Fruit fly (Drosophila melanogaster): Measurements from ENCODE around the gene Ldaf1.

Ldaf1 gene

DNA sequence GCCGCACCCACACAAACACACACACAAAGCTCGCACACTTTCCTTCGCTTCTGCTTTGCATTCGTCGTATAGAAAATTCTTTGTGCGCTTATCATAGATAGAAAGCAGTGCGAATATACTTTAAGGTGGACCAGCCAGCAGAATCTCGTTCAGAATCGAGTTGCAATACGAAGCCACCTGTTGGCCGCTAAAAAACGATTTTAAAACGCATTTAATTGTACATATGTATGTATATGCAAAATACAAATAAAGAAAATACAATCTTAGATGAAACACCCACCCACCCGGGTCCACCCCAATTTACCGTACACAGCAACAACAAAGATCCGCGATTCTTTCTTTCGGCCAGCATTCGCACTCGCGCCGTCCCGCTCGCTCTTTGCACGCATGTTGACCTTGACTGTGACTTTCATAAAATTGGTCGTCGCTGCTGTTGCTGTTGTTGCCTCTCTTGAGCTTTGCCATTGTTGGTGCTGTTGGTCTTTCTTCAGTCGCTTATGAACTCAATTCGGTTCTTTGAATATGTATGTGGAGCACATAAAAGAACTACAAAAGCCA lies 46.9 kb upstream of the Ldaf1 start (continued):
- peak; percentile 92 for TF ChIP-seq CG32006 (GFP tag; optimal IDR thresholded peaks at IDR 0.05)
- TF ChIP-seq CG6808 (GFP tag; optimal IDR thresholded peaks at IDR 0.05), result peak; percentile 85
- peak; percentile 61 to 83 for TF ChIP-seq ss (GFP tag; optimal IDR thresholded peaks at IDR 0.05)
- TF ChIP-seq Eip93F (GFP tag; optimal IDR thresholded peaks at IDR 0.05), result peak; percentile 90
- TF ChIP-seq CG6792 (GFP tag; optimal IDR thresholded peaks at IDR 0.05), result peak; percentile 89
- TF ChIP-seq Lpt (GFP tag; optimal IDR thresholded peaks at IDR 0.05), result peak; percentile 85
- TF ChIP-seq Hr38 (GFP tag; optimal IDR thresholded peaks at IDR 0.05), result no peak
- TF ChIP-seq Eip75B (GFP tag; optimal IDR thresholded peaks at IDR 0.05), result peak; percentile 87
- TF ChIP-seq Met (GFP tag; optimal IDR thresholded peaks at IDR 0.05), result peak; percentile 91
- TF ChIP-seq CG31627 (GFP tag; optimal IDR thresholded peaks at IDR 0.05), result peak; percentile 89
- peak; percentile 93 for TF ChIP-seq topi (GFP tag; optimal IDR thresholded peaks at IDR 0.05)
- TF ChIP-seq CG11902 (GFP tag; optimal IDR thresholded peaks at IDR 0.05), result peak; percentile 72
- TF ChIP-seq OdsH (GFP tag; optimal IDR thresholded peaks at IDR 0.05), result peak; percentile 89
- TF ChIP-seq Hr39 (GFP tag; optimal IDR thresholded peaks at IDR 0.05), result peak; percentile 85
- peak; percentile 92 for TF ChIP-seq CG1621 (tag; optimal IDR thresholded peaks at IDR 0.05)
- TF ChIP-seq fd85E (GFP tag; optimal IDR thresholded peaks at IDR 0.05), result peak; percentile 57
- peak; percentile 89 for TF ChIP-seq Smox (GFP tag; optimal IDR thresholded peaks at IDR 0.05)
- peak; percentile 81 for TF ChIP-seq CG4318 (GFP tag; optimal IDR thresholded peaks at IDR 0.05)
- peak; percentile 90 for TF ChIP-seq lz (GFP tag; optimal IDR thresholded peaks at IDR 0.05)
- peak; percentile 92 for TF ChIP-seq CG3919 (GFP tag; optimal IDR thresholded peaks at IDR 0.05)
- TF ChIP-seq fd59A (GFP tag; optimal IDR thresholded peaks at IDR 0.05), result peak; percentile 77
- peak; percentile 91 for TF ChIP-seq CG8632 (GFP tag; optimal IDR thresholded peaks at IDR 0.05)
- peak; percentile 86 for TF ChIP-seq CG11762 (GFP tag; optimal IDR thresholded peaks at IDR 0.05; ENCODE audit: insufficient read depth)

dm6 chrX:1947900-1948374 lies 46.2 kb upstream of the Ldaf1 start:
- TF ChIP-seq spab (GFP tag; optimal IDR thresholded peaks at IDR 0.05), result peak; percentile 38
- TF ChIP-seq dac (GFP tag; optimal IDR thresholded peaks at IDR 0.05), result no peak
- peak; percentile 18 for TF ChIP-seq CG9139 (GFP tag; optimal IDR thresholded peaks at IDR 0.05)
- no peak for TF ChIP-seq Lpt (GFP tag; optimal IDR thresholded peaks at IDR 0.05)
- TF ChIP-seq achi (GFP tag; optimal IDR thresholded peaks at IDR 0.05), result no peak
- TF ChIP-seq Eip93F (GFP tag; optimal IDR thresholded peaks at IDR 0.05), result no peak
- no peak for TF ChIP-seq CG31627 (GFP tag; optimal IDR thresholded peaks at IDR 0.05)
- peak; percentile 81 for TF ChIP-seq CG6808 (GFP tag; optimal IDR thresholded peaks at IDR 0.05)
- TF ChIP-seq CG7368 (GFP tag; optimal IDR thresholded peaks at IDR 0.05), result no peak
- TF ChIP-seq CG11762 (GFP tag; optimal IDR thresholded peaks at IDR 0.05; ENCODE audit: insufficient read depth), result no peak
- TF ChIP-seq CG10669 (GFP tag; optimal IDR thresholded peaks at IDR 0.05), result no peak
- peak; percentile 33 for TF ChIP-seq Met (GFP tag; optimal IDR thresholded peaks at IDR 0.05)
- TF ChIP-seq CG10631 (GFP tag; optimal IDR thresholded peaks at IDR 0.05), result no peak
- no peak for TF ChIP-seq CG3919 (GFP tag; optimal IDR thresholded peaks at IDR 0.05)
- peak in 1 of 2 experiments; percentile 31 for TF ChIP-seq salr (GFP tag; optimal IDR thresholded peaks at IDR 0.05)
- no peak for TF ChIP-seq CG11902 (GFP tag; optimal IDR thresholded peaks at IDR 0.05)
- peak; percentile 17 for TF ChIP-seq Blimp-1 (GFP tag; optimal IDR thresholded peaks at IDR 0.05)
- peak; percentile 0 for TF ChIP-seq CG6792 (GFP tag; optimal IDR thresholded peaks at IDR 0.05)
- peak; percentile 9 for TF ChIP-seq dsx (GFP tag; optimal IDR thresholded peaks at IDR 0.05; ENCODE audit: poor library complexity, severe bottlenecking)
- no peak for TF ChIP-seq Sox102F (GFP tag; optimal IDR thresholded peaks at IDR 0.05)
- TF ChIP-seq CG11294 (GFP tag; IDR thresholded peaks at IDR 0.05), result no peak
- peak; percentile 37 for TF ChIP-seq fd59A (GFP tag; optimal IDR thresholded peaks at IDR 0.05)
- TF ChIP-seq CG6163 (GFP tag; IDR thresholded peaks at IDR 0.05), result no peak; the same call in 1 of the 3 replicates
- peak; percentile 99 for TF ChIP-seq vri (GFP tag; optimal IDR thresholded peaks at IDR 0.05)
- peak; percentile 58 to 77 for TF ChIP-seq ss (GFP tag; optimal IDR thresholded peaks at IDR 0.05)
- no peak for TF ChIP-seq esn (GFP tag; optimal IDR thresholded peaks at IDR 0.05)
- TF ChIP-seq Eip78C (GFP tag), result peak; percentile 61
- peak; percentile 59 for TF ChIP-seq svp (GFP tag)
- no peak for TF ChIP-seq Smox (GFP tag; optimal IDR thresholded peaks at IDR 0.05)
- peak; percentile 62 for TF ChIP-seq Eip75B (GFP tag; optimal IDR thresholded peaks at IDR 0.05)
- TF ChIP-seq fkh (GFP tag; optimal IDR thresholded peaks at IDR 0.05), result no peak
- no peak for TF ChIP-seq acj6 (GFP tag; optimal IDR thresholded peaks at IDR 0.05)
- no peak for TF ChIP-seq CG4318 (GFP tag; optimal IDR thresholded peaks at IDR 0.05)
- TF ChIP-seq OdsH (GFP tag; optimal IDR thresholded peaks at IDR 0.05), result no peak
- TF ChIP-seq CG8632 (GFP tag; optimal IDR thresholded peaks at IDR 0.05), result no peak
